Fruit fly (Drosophila melanogaster) whole organism, embryonic: ENCODE data around the gene CG34298.

Experiments
- Ada2b ChIP-seq: fragments of 200-800 bp; sonication (Bioruptor generic); IDR thresholded peaks from 2 replicates; pipeline ENCODE4 v1.3.6; 2022; ENCODE audit warnings: missing biosample characterization, missing genetic modification characterization
- CG10274 ChIP-seq: fragments of 200-800 bp; sonication (Bioruptor generic); optimal IDR thresholded peaks from 3 replicates; lab custom pipeline; 2017; ENCODE audit warnings: missing biosample characterization, mild to moderate bottlenecking, missing genetic modification characterization
- CG15011 ChIP-seq: fragments of 200-800 bp; sonication (Bioruptor generic); optimal IDR thresholded peaks from 3 replicates; lab custom pipeline; 2018; ENCODE audit warnings: missing biosample characterization, mild to moderate bottlenecking, missing genetic modification characterization
- CG31441 ChIP-seq: fragments of 200-800 bp; sonication (Bioruptor generic); IDR thresholded peaks from 2 replicates; pipeline ENCODE4 v1.3.6; 2022; ENCODE audit warnings: missing biosample characterization, missing genetic modification characterization
- CG6791 ChIP-seq: fragments of 200-800 bp; sonication (Bioruptor generic); IDR thresholded peaks from 3 replicates; pipeline ENCODE4 v1.3.6; 2022; ENCODE audit warnings: missing biosample characterization, missing genetic modification characterization; ENCODE audit not compliant: partially characterized antibody
- CG7745 ChIP-seq: fragments of 200-800 bp; sonication (Bioruptor generic); optimal IDR thresholded peaks from 2 replicates; lab custom pipeline; 2018; ENCODE audit warnings: missing biosample characterization, mild to moderate bottlenecking, missing genetic modification characterization, moderate library complexity
- Deaf1 ChIP-seq: fragments of 200-800 bp; optimal IDR thresholded peaks from 3 replicates; lab custom pipeline; 2019; ENCODE audit warnings: missing biosample characterization, mild to moderate bottlenecking, missing genetic modification characterization, moderate library complexity
- H15 ChIP-seq: fragments of 200-800 bp; sonication (Bioruptor generic); IDR thresholded peaks from 3 replicates; pipeline ENCODE4 v1.3.6; 2022; ENCODE audit warnings: missing biosample characterization, missing genetic modification characterization
- btn ChIP-seq: fragments of 200-800 bp; sonication (Bioruptor generic); optimal IDR thresholded peaks from 2 replicates; lab custom pipeline; 2016; ENCODE audit warnings: missing biosample characterization, missing genetic modification characterization
- ewg ChIP-seq: fragments of 200-800 bp; sonication (Bioruptor generic); optimal IDR thresholded peaks from 3 replicates; lab custom pipeline; 2017; ENCODE audit warnings: mild to moderate bottlenecking, missing biosample characterization, missing genetic modification reagents, missing genetic modification characterization
- fd3F ChIP-seq: fragments of 200-800 bp; sonication (Bioruptor generic); optimal IDR thresholded peaks from 2 replicates; lab custom pipeline; 2018; ENCODE audit warnings: missing biosample characterization, mild to moderate bottlenecking, missing genetic modification characterization, moderate library complexity
- hbn ChIP-seq: fragments of 200-800 bp; sonication (Bioruptor generic); IDR thresholded peaks from 2 replicates; pipeline ENCODE4 v1.3.6; 2022; ENCODE audit warnings: missing biosample characterization, missing genetic modification characterization; ENCODE audit not compliant: partially characterized antibody
- odd ChIP-seq: fragments of 200-800 bp; sonication (Bioruptor generic); optimal IDR thresholded peaks from 2 replicates; lab custom pipeline; 2017; ENCODE audit warnings: missing biosample characterization, mild to moderate bottlenecking, missing genetic modification characterization
- onecut ChIP-seq: fragments of 200-800 bp; sonication (Bioruptor generic); IDR thresholded peaks from 2 replicates; pipeline ENCODE4 v1.3.6; 2022; ENCODE audit warnings: missing biosample characterization, missing genetic modification characterization

DNA sequence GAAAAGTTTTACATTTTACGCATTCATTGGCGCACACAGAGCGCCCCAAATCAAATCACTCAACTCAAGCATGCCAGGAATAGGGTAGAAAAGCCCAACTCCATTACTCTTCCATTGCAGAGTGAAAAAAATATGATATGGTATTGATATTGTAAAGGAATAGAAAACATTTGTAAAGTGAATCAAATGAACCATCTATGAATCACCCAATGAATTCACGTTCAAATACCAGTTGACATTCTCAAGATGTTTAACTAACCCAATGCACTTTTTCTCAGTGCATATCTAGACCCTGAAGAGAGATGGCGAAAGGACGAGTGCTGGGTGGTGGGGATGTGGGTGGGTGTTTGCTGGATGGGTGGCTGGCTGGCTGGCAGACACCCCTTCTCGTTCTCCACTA, 21.0 kb upstream of the CG34298 start:
- TF ChIP-seq Deaf1 (tag; lab: Kevin White, UChicago) (peak; percentile 1), ewg (GFP tag; lab: Kevin White, UChicago) (no peak), CG15011 (GFP tag; lab: Kevin White, UChicago) (no peak), onecut (GFP tag; lab: Robert Waterston, UW) (no peak), H15 (no peak), CG31441 (peak; percentile 10; the same call in 1 of the 2 replicates), btn (no peak), Ada2b (GFP tag; lab: Robert Waterston, UW) (no peak), CG6791 (GFP tag; lab: Robert Waterston, UW) (no peak), CG10274 (GFP tag; lab: Kevin White, UChicago) (no peak), odd (no peak), fd3F (GFP tag; lab: Kevin White, UChicago) (no peak), CG7745 (tag; lab: Kevin White, UChicago) (no peak), hbn (GFP tag; lab: Robert Waterston, UW) (no peak)
